Worm (Caenorhabditis elegans) whole organism, young adult: ENCODE measurements around the gene srh-138.

Experiments used
- F23B12.7 ChIP-seq: sonication (generic microtip); optimal IDR thresholded peaks from 2 replicates; lab custom pipeline; 2017; ENCODE audit warnings: missing genetic modification characterization, mild to moderate bottlenecking, missing compliant biosample characterization, antibody characterized with exemption, moderate library complexity; ENCODE audit not compliant: insufficient read depth
- aptf-2 ChIP-seq: fragments of 200-800 bp; sonication (Bioruptor generic); conservative IDR thresholded peaks from 2 replicates; pipeline ENCODE4 v1.3.6; 2022; ENCODE audit warnings: missing genetic modification reagents, missing genetic modification characterization, missing compliant biosample characterization
- athp-1 ChIP-seq: sonication (generic microtip); optimal IDR thresholded peaks from 2 replicates; lab custom pipeline; 2017; ENCODE audit warnings: mild to moderate bottlenecking, missing genetic modification characterization, missing compliant biosample characterization
- dox-1 ChIP-seq: fragments of 200-800 bp; sonication (Bioruptor generic); IDR thresholded peaks from 2 replicates; pipeline ENCODE4 v1.3.6; 2022; ENCODE audit warnings: missing genetic modification reagents, missing genetic modification characterization, missing compliant biosample characterization
- ekl-4 ChIP-seq: fragments of 200-800 bp; sonication (Bioruptor generic); IDR thresholded peaks from 2 replicates; pipeline ENCODE4 v1.3.6; 2022; ENCODE audit warnings: missing genetic modification reagents, missing genetic modification characterization, missing compliant biosample characterization
- him-1 ChIP-seq: sonication (generic microtip); optimal IDR thresholded peaks from 2 replicates; lab custom pipeline; 2016; ENCODE audit warnings: missing genotype, missing genetic modification reagents, missing genetic modification characterization, missing compliant biosample characterization
- mxl-1 ChIP-seq: sonication (generic microtip); optimal IDR thresholded peaks from 2 replicates; lab custom pipeline; 2016; ENCODE audit warnings: missing genetic modification characterization, missing compliant biosample characterization
- pbrm-1 ChIP-seq: fragments of 200-800 bp; sonication (Bioruptor generic); IDR thresholded peaks from 2 replicates; pipeline ENCODE4 v1.3.6; 2022; ENCODE audit warnings: missing genetic modification reagents, missing genetic modification characterization, missing compliant biosample characterization
- rpc-1 ChIP-seq, 2 experiments: fragments of 150-350 bp in 1 of 2; sonication (generic microtip) in 1 of 2; optimal IDR thresholded peaks; 2 replicates each; lab custom pipeline; 2014 to 2018; ENCODE audit warnings: missing biosample characterization in 1 of 2, missing genetic modification characterization in 1 of 2, missing genetic modification reagents in 1 of 2, missing genotype in 1 of 2

ce11 chrV:16499006-16499405, 28.2 kb upstream of the srh-138 start, which contains the start of gene F36D3.1:
- TF ChIP-seq pbrm-1 (no peak), dox-1 (GFP tag; lab: Robert Waterston, UW) (no peak), F23B12.7 (no peak), athp-1 (tag; lab: Kevin White, UChicago) (no peak), ekl-4 (GFP tag; lab: Robert Waterston, UW) (no peak), him-1 (no peak), aptf-2 (GFP tag; lab: Robert Waterston, UW) (no peak), rpc-1 (optimal IDR thresholded peaks at IDR 0.05; lab: Kevin White, UChicago) (no peak), rpc-1 (tag; optimal IDR thresholded peaks at IDR 0.05; lab: Kevin White, UChicago) (no peak), mxl-1 (tag; lab: Kevin White, UChicago) (no peak)
